Worm (Caenorhabditis elegans): ENCODE measurements around the gene daf-6.

DNA sequence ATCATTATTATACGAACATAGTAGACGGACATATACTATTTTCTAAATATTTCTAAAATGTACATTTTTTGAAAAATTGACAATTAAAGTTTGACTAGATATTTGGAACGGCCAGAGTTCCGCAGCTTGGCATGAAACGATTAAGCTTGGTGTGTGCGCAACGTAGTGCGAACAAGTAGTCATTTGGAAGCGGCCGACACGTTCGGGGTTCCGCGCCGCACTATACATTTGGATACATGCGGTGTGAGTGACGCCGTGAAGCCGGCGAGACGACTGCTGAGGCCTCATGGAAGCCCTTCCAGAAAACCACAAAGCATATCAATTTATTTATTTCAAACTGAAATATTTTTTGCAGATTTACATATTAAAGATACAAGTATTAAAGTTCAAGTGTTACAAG lies 49.9 kb downstream of the daf-6 start:
- no peak for TF ChIP-seq ama-1 (optimal IDR thresholded peaks at IDR 0.05)
- TF ChIP-seq skn-1 (tag; optimal IDR thresholded peaks at IDR 0.05), result no peak
- no peak for TF ChIP-seq elt-3 (tag; optimal IDR thresholded peaks at IDR 0.05)
